Worm (Caenorhabditis elegans): ENCODE data around the gene lgc-16.

Gene lgc-16

DNA sequence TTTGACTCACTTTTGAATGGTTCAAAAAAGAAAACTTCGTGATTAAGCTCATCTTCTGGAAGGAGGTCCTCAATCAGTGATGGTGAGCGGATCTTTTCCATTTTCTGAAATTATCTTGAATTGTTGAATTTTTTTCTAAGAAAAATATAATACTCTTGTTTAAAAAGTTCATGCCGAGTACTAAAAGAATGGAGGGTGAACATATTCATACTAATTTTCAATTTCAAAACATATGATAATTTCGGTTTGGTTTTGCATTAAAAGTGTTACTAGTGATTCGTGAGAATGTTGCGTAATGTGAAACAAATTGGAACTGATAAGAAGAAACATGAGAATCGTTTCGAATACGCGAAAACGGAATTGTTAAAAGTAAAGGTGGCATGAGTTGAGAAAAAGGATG, 22.6 kb downstream of the lgc-16 start, which contains the start of gene lyst-1:
lyst-1 (minus strand) TSS at position 101 of the 400 bp plus-strand sequence.
- TF ChIP-seq hmg-4 (GFP tag; optimal IDR thresholded peaks at IDR 0.05) (no peak), pes-1 (GFP tag; IDR thresholded peaks at IDR 0.05) (no peak), ceh-13 (GFP tag; optimal IDR thresholded peaks at IDR 0.05) (no peak), tbx-37 (GFP tag; conservative IDR thresholded peaks at IDR 0.05) (no peak), F13C5.2 (tag; optimal IDR thresholded peaks at IDR 0.05) (no peak), scrt-1 (GFP tag; IDR thresholded peaks at IDR 0.05) (no peak), sea-1 (GFP tag; conservative IDR thresholded peaks at IDR 0.05) (no peak), ets-7 (tag; optimal IDR thresholded peaks at IDR 0.05) (no peak), hmbx-1 (tag; optimal IDR thresholded peaks at IDR 0.05) (no peak), B0310.2 (tag; optimal IDR thresholded peaks at IDR 0.05) (no peak), tra-4 (tag; optimal IDR thresholded peaks at IDR 0.05) (no peak)

DNA sequence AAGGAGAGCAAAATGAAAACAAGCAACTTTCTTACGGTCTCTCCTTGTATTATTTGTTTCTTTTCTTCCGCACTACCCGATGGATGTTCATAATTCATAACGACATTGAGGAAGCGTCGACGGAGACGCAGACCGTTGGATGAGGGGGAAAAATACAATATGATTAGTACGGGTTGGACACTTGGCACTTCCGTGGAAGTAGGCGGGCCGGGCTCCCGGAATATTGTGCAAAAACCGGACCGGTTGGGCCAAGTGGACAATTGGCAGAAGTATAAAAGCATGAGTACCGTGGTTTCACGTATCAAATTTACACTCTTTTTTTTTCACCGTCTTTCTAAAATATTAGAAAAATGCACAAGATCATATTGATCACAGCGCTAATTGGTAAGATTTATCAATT, 24.1 kb downstream of the lgc-16 start, which contains the start of gene M153.3:
M153.3 (plus strand) TSS at position 301 of the 400 bp plus-strand sequence.
- TF ChIP-seq tbx-37 (GFP tag; conservative IDR thresholded peaks at IDR 0.05) (no peak), scrt-1 (GFP tag; IDR thresholded peaks at IDR 0.05) (no peak), B0310.2 (tag; optimal IDR thresholded peaks at IDR 0.05) (no peak), ceh-36 (tag; optimal IDR thresholded peaks at IDR 0.05) (no peak), sea-1 (GFP tag; conservative IDR thresholded peaks at IDR 0.05) (no peak), hmbx-1 (tag; optimal IDR thresholded peaks at IDR 0.05) (no peak), hmg-4 (GFP tag; optimal IDR thresholded peaks at IDR 0.05) (no peak), flt-1 (GFP tag; IDR thresholded peaks at IDR 0.05) (no peak), ceh-13 (GFP tag; optimal IDR thresholded peaks at IDR 0.05) (no peak), pes-1 (GFP tag; IDR thresholded peaks at IDR 0.05) (no peak), ets-7 (tag; optimal IDR thresholded peaks at IDR 0.05) (no peak), tbx-11 (GFP tag; IDR thresholded peaks at IDR 0.05) (no peak), F13C5.2 (tag; optimal IDR thresholded peaks at IDR 0.05) (no peak), tra-4 (tag; optimal IDR thresholded peaks at IDR 0.05) (no peak), aly-1 (tag; optimal IDR thresholded peaks at IDR 0.05) (no peak), hnd-1 (tag; optimal IDR thresholded peaks at IDR 0.05) (no peak), ama-1 (optimal IDR thresholded peaks at IDR 0.05) (no peak)

DNA sequence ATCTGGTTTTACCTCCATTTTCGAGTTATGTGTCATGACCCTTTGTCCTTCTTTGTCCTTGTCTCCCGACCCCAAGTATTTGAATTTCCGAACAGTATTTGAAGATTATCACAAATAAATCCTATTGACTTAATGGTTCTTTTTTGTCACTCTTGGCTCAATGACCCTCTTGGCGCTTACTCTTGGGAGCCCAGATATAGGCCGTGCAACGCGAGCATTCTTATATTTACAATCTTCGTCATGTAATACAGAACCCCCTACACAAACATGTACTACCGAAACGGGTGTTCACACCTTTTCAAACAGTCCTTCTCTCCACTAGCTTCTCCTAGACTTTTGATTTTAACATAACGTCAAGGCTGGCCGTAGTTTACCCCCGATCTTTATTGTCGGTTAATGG, 25.3 kb downstream of the lgc-16 start, which contains the start of gene M153.5:
M153.5 (plus strand) TSS at position 301 of the 400 bp plus-strand sequence.
- TF ChIP-seq tbx-11 (GFP tag; IDR thresholded peaks at IDR 0.05) (no peak), flt-1 (GFP tag; IDR thresholded peaks at IDR 0.05) (no peak)

DNA sequence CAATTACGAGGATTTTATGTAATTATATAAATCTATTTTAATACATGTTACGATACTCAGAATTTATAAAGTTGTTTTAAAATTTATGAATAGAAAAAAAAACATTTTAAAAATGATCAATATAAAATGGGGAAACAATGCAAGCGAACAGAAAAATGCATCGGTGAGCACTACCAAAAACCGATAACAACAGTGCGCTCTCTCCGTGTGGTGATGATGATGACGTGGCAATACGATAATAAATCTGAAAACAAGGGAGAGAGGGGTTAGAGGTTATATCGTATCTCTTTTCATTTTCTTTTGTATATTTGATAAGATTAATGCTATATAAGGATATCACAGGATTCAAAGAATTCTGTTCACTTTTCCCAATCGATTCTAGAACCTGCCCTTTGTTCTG, 27.5 kb downstream of the lgc-16 start:
- TF ChIP-seq ceh-36 (tag; optimal IDR thresholded peaks at IDR 0.05) (no peak), aly-1 (tag; optimal IDR thresholded peaks at IDR 0.05) (no peak), pes-1 (GFP tag; IDR thresholded peaks at IDR 0.05) (no peak), F13C5.2 (tag; optimal IDR thresholded peaks at IDR 0.05) (no peak), sea-1 (GFP tag; conservative IDR thresholded peaks at IDR 0.05) (no peak), ets-7 (tag; optimal IDR thresholded peaks at IDR 0.05) (no peak), tbx-11 (GFP tag; IDR thresholded peaks at IDR 0.05) (no peak), ceh-13 (GFP tag; optimal IDR thresholded peaks at IDR 0.05) (no peak), tbx-37 (GFP tag; conservative IDR thresholded peaks at IDR 0.05) (no peak)

DNA sequence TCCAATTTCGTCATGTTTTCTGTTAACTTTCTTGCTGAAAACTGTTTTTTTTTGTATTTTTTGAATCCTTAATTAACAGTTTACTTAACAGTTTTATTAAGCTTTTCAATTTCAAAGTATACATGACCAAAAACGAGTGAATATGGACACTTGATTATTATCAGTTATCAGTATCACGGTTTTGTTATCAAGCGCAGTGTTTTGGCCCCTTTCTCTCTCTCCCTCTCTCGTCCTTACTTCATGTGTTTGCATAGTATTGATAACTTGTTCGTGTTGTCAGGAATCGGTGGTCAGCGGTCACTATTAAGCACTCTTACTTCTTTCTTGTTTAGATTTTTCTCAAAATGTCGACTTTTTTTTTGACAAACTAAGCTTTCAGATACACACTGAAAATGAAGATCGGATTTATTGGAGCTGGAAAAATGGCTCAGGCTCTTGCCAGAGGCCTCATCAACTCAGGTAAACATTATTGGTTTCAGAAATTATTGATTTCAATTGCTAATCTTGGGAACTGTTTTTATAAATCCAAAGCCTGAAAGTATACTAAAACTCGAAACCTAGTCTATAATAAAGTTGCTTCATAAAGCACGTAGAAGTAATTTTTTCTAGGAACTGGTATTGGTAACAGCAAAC, 28.1 kb downstream of the lgc-16 start, which contains the start of gene pycr-1:
pycr-1 (plus strand) TSS at position 380 of the 633 bp plus-strand sequence.
- TF ChIP-seq ceh-13 (GFP tag; optimal IDR thresholded peaks at IDR 0.05), result no peak
- TF ChIP-seq B0310.2 (tag; optimal IDR thresholded peaks at IDR 0.05), result no peak
- no peak for TF ChIP-seq aly-1 (tag; optimal IDR thresholded peaks at IDR 0.05)
- no peak for TF ChIP-seq flt-1 (GFP tag; IDR thresholded peaks at IDR 0.05)
- TF ChIP-seq tbx-11 (GFP tag; IDR thresholded peaks at IDR 0.05), result no peak
- TF ChIP-seq ets-7 (tag; optimal IDR thresholded peaks at IDR 0.05), result no peak
- no peak for TF ChIP-seq ceh-36 (tag; optimal IDR thresholded peaks at IDR 0.05)
- no peak for TF ChIP-seq hmbx-1 (tag; optimal IDR thresholded peaks at IDR 0.05)
- no peak for TF ChIP-seq ama-1 (optimal IDR thresholded peaks at IDR 0.05)

DNA sequence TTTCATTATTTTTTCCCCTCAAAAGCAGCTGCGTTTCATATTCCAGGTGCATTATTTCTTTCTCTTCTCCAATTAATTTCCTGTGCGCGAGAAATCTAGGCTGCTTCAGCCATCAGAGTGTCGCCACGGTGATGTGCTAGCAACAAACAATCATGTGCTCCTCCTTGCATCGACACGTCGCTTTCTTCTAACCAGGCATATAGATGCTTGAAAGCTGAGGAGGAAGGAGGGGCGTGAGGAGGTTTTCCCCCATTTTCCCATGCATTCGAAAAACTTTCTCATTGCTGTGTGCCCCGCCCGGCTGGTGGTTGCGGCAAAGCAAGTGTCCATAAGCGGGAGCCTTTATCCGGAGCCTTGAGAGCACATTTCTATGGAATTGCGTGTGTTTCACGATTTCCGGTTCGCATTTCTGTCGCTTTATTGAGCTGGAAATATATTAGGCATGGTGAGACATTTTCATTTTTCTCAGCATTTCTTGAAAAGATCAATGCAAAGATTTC, 31.2 kb downstream of the lgc-16 start, which contains the start of gene znf-474:
znf-474 (plus strand) TSS at position 287 of the 500 bp plus-strand sequence.
- TF ChIP-seq tbx-11 (GFP tag; IDR thresholded peaks at IDR 0.05), result no peak
- TF ChIP-seq scrt-1 (GFP tag; IDR thresholded peaks at IDR 0.05), result 0 out of 2 replicates have a peak, but pooled peaks have one; percentile 51

DNA sequence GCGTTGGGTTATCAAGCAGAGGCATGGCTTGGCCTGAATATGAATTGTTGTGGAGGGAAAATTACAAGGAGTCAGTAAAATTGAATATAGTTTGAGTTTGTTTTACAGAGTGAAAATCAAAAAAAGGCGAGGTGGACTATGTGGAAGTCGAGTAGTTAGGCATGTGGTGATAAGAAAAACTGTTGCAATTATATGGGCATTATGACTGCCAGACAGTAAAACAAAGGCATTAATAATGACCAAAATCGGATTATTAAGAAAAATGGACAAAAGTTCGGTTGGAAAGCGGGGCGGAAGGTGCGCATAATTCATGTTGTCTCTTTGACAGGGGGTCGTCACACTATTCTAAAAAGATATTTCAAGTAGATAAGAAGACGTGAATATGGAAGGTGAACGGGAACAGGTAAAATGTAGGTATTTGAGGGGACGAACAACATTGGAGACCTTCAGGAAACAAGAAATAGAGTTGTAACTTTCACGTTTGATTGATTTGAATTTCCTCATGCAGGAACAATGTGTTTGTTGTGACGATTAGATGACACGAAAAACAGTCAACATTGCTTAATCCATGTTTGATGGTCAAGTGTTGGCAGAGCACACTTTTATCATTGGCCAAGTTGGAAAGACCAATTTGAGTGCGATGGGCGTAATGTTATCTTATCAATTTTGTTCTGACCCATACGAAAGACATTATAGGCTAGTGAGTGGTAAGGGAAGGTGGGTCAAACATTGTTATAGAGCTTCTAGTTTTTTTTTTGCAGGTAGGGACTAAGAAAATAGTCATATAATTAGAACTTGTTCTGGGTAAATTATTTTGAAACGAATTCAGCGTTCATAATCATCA, 35.8 kb downstream of the lgc-16 start, which contains the start of gene mfsd-11:
mfsd-11 (minus strand) TSS at position 51 of the 844 bp plus-strand sequence.
- TF ChIP-seq tra-4 (tag; optimal IDR thresholded peaks at IDR 0.05) (no peak), hnd-1 (tag; optimal IDR thresholded peaks at IDR 0.05) (no peak), tbx-11 (GFP tag; IDR thresholded peaks at IDR 0.05) (no peak), ets-7 (tag; optimal IDR thresholded peaks at IDR 0.05) (no peak), sea-1 (GFP tag; conservative IDR thresholded peaks at IDR 0.05) (no peak), B0310.2 (tag; optimal IDR thresholded peaks at IDR 0.05) (no peak), F13C5.2 (tag; optimal IDR thresholded peaks at IDR 0.05) (no peak), flt-1 (GFP tag; IDR thresholded peaks at IDR 0.05) (no peak), pes-1 (GFP tag; IDR thresholded peaks at IDR 0.05) (no peak)
